Fruit fly (Drosophila melanogaster) whole organism, embryonic: Measurements from ENCODE around the gene Tengl1.

ENCODE experiments used
- Adf1 ChIP-seq: fragments of 200-800 bp; sonication (Bioruptor generic); IDR thresholded peaks from 2 replicates; pipeline ENCODE4 v1.3.6; 2022; ENCODE audit warnings: missing biosample characterization, missing genetic modification characterization
- B-H2 ChIP-seq: fragments of 200-800 bp; sonication (Bioruptor generic); optimal IDR thresholded peaks from 2 replicates; lab custom pipeline; 2018; ENCODE audit warnings: missing biosample characterization, mild to moderate bottlenecking, missing genetic modification characterization
- CG10979 ChIP-seq: fragments of 200-800 bp; sonication (Bioruptor generic); optimal IDR thresholded peaks from 2 replicates; lab custom pipeline; 2018; ENCODE audit warnings: missing biosample characterization, mild to moderate bottlenecking, missing genetic modification characterization, moderate library complexity
- CG11085 ChIP-seq: fragments of 200-800 bp; sonication (Bioruptor generic); IDR thresholded peaks from 2 replicates; pipeline ENCODE4 v1.3.6; 2022; ENCODE audit warnings: missing biosample characterization, missing genetic modification characterization
- CG12391 ChIP-seq: fragments of 200-800 bp; sonication (Bioruptor generic); optimal IDR thresholded peaks from 3 replicates; lab custom pipeline; 2018; ENCODE audit warnings: missing biosample characterization, mild to moderate bottlenecking, missing genetic modification characterization, moderate library complexity
- CG12659 ChIP-seq: fragments of 200-800 bp; sonication (Bioruptor generic); optimal IDR thresholded peaks from 3 replicates; lab custom pipeline; 2017; ENCODE audit warnings: mild to moderate bottlenecking, missing biosample characterization, missing genetic modification reagents, missing genetic modification characterization
- CG13123 ChIP-seq: fragments of 200-800 bp; sonication (Bioruptor generic); optimal IDR thresholded peaks from 2 replicates; lab custom pipeline; 2016; ENCODE audit warnings: missing biosample characterization, missing genetic modification characterization
- CG13775 ChIP-seq: fragments of 200-800 bp; sonication (Bioruptor generic); optimal IDR thresholded peaks from 3 replicates; lab custom pipeline; 2017; ENCODE audit warnings: missing biosample characterization, mild to moderate bottlenecking, missing genetic modification characterization
- CG14667 ChIP-seq: fragments of 200-800 bp; sonication (Bioruptor generic); IDR thresholded peaks from 2 replicates; pipeline ENCODE4 v1.3.6; 2022; ENCODE audit warnings: missing biosample characterization, missing genetic modification characterization
- CG14860 ChIP-seq: fragments of 200-800 bp; sonication (Bioruptor generic); IDR thresholded peaks from 3 replicates; pipeline ENCODE4 v1.3.6; 2022; ENCODE audit warnings: missing biosample characterization, missing genetic modification characterization; ENCODE audit not compliant: partially characterized antibody
- CG1529 ChIP-seq: fragments of 200-800 bp; sonication (Bioruptor generic); optimal IDR thresholded peaks from 3 replicates; lab custom pipeline; 2018; ENCODE audit warnings: missing biosample characterization, missing genetic modification characterization
- CG16815 ChIP-seq: fragments of 200-800 bp; sonication (Bioruptor generic); optimal IDR thresholded peaks from 3 replicates; lab custom pipeline; 2017; ENCODE audit warnings: missing biosample characterization, mild to moderate bottlenecking, missing genetic modification characterization
- CG17568 ChIP-seq: fragments of 200-800 bp; sonication (Bioruptor generic); optimal IDR thresholded peaks from 2 replicates; lab custom pipeline; 2018; ENCODE audit warnings: missing biosample characterization, mild to moderate bottlenecking, missing genetic modification characterization, moderate library complexity
- CG34422 ChIP-seq: fragments of 200-800 bp; sonication (Bioruptor generic); IDR thresholded peaks from 3 replicates; pipeline ENCODE4 v1.3.6; 2022; ENCODE audit warnings: missing biosample characterization, missing genetic modification characterization
- CG3838 ChIP-seq: fragments of 200-800 bp; sonication (Bioruptor generic); optimal IDR thresholded peaks from 3 replicates; lab custom pipeline; 2016; ENCODE audit warnings: missing biosample characterization, missing genetic modification characterization
- CG4360 ChIP-seq: fragments of 200-800 bp; sonication (Bioruptor generic); IDR thresholded peaks from 2 replicates; pipeline ENCODE4 v1.3.6; 2022; ENCODE audit warnings: missing biosample characterization, missing genetic modification characterization
- CG4424 ChIP-seq: fragments of 200-800 bp; sonication (Bioruptor generic); optimal IDR thresholded peaks from 3 replicates; lab custom pipeline; 2016; ENCODE audit warnings: missing biosample characterization, missing genetic modification characterization
- CG4707 ChIP-seq: fragments of 200-800 bp; sonication (Bioruptor generic); optimal IDR thresholded peaks from 2 replicates; lab custom pipeline; 2018; ENCODE audit warnings: missing biosample characterization, mild to moderate bottlenecking, missing genetic modification characterization, moderate library complexity
- CG4820 ChIP-seq: fragments of 200-800 bp; sonication (Bioruptor generic); optimal IDR thresholded peaks from 3 replicates; lab custom pipeline; 2016; ENCODE audit warnings: missing biosample characterization, missing genetic modification characterization
- CG6654 ChIP-seq: fragments of 200-800 bp; sonication (Bioruptor generic); optimal IDR thresholded peaks from 2 replicates; lab custom pipeline; 2017; ENCODE audit warnings: missing biosample characterization, mild to moderate bottlenecking, missing genetic modification characterization
- CG6813 ChIP-seq: fragments of 200-800 bp; sonication (Bioruptor generic); optimal IDR thresholded peaks from 2 replicates; lab custom pipeline; 2017; ENCODE audit warnings: missing biosample characterization, missing genetic modification characterization, mild to moderate bottlenecking, moderate library complexity, missing genetic modification reagents
- CG7963 ChIP-seq: fragments of 200-800 bp; sonication (Bioruptor generic); IDR thresholded peaks from 3 replicates; pipeline ENCODE4 v1.3.6; 2022; ENCODE audit warnings: missing biosample characterization, missing genetic modification characterization; ENCODE audit not compliant: partially characterized antibody
- CG8765 ChIP-seq: fragments of 200-800 bp; sonication (Bioruptor generic); IDR thresholded peaks from 2 replicates; pipeline ENCODE4 v1.3.6; 2022; ENCODE audit warnings: missing biosample characterization, missing genetic modification characterization
- Camta ChIP-seq: fragments of 200-800 bp; sonication (Bioruptor generic); optimal IDR thresholded peaks from 2 replicates; lab custom pipeline; 2016; ENCODE audit warnings: missing biosample characterization, missing genetic modification characterization
- D19B ChIP-seq: fragments of 200-800 bp; sonication (Bioruptor generic); optimal IDR thresholded peaks from 2 replicates; lab custom pipeline; 2017; ENCODE audit warnings: missing biosample characterization, mild to moderate bottlenecking, missing genetic modification characterization
- Fer3 ChIP-seq: fragments of 200-800 bp; sonication (Bioruptor generic); optimal IDR thresholded peaks from 2 replicates; lab custom pipeline; 2018; ENCODE audit warnings: missing biosample characterization, mild to moderate bottlenecking, missing genetic modification characterization, moderate library complexity
- Mes4 ChIP-seq: fragments of 200-800 bp; sonication (Bioruptor generic); optimal IDR thresholded peaks from 2 replicates; lab custom pipeline; 2016; ENCODE audit warnings: missing biosample characterization, missing genetic modification characterization
- Rx ChIP-seq: fragments of 200-800 bp; sonication (Bioruptor generic); IDR thresholded peaks from 2 replicates; pipeline ENCODE4 v1.3.6; 2022; ENCODE audit warnings: missing biosample characterization, missing genetic modification characterization
- Sry-β ChIP-seq: fragments of 200-800 bp; sonication (Bioruptor generic); optimal IDR thresholded peaks from 2 replicates; lab custom pipeline; 2018; ENCODE audit warnings: missing biosample characterization, mild to moderate bottlenecking, missing genetic modification characterization, moderate library complexity
- Ssrp ChIP-seq: fragments of 200-800 bp; sonication (Bioruptor generic); optimal IDR thresholded peaks from 2 replicates; lab custom pipeline; 2018; ENCODE audit warnings: missing biosample characterization, mild to moderate bottlenecking, missing genetic modification characterization, moderate library complexity
- Xbp1 ChIP-seq: fragments of 200-800 bp; sonication (Bioruptor generic); optimal IDR thresholded peaks from 3 replicates; lab custom pipeline; 2016; ENCODE audit warnings: missing biosample characterization, mild to moderate bottlenecking, missing genetic modification characterization
- bsh ChIP-seq, 2 experiments: fragments of 200-800 bp; sonication (Bioruptor generic); optimal IDR thresholded peaks; 2 replicates each; lab custom pipeline; 2017 to 2018; ENCODE audit warnings: mild to moderate bottlenecking in 2 of 2, missing biosample characterization in 2 of 2, missing genetic modification characterization in 2 of 2, moderate library complexity in 1 of 2
- cas ChIP-seq: fragments of 200-800 bp; sonication (Bioruptor generic); IDR thresholded peaks from 2 replicates; pipeline ENCODE4 v1.3.6; 2022; ENCODE audit warnings: missing biosample characterization, missing genetic modification characterization
- crol ChIP-seq: fragments of 200-800 bp; sonication (Bioruptor generic); IDR thresholded peaks from 2 replicates; pipeline ENCODE4 v1.3.6; 2022; ENCODE audit warnings: missing biosample characterization, missing genetic modification characterization
- crp ChIP-seq, 2 experiments: fragments of 200-800 bp; sonication (Bioruptor generic); optimal IDR thresholded peaks; 2 replicates in 1 of 2; 3 replicates in 1 of 2; lab custom pipeline; 2017; ENCODE audit warnings: missing biosample characterization in 2 of 2, missing genetic modification characterization in 2 of 2, mild to moderate bottlenecking in 1 of 2, moderate library complexity in 1 of 2
- esg ChIP-seq: fragments of 200-800 bp; sonication (Bioruptor generic); conservative IDR thresholded peaks from 2 replicates; pipeline ENCODE4 v1.3.6; 2022; ENCODE audit warnings: missing biosample characterization, missing genetic modification characterization
- eyg ChIP-seq: fragments of 200-800 bp; sonication (Bioruptor generic); optimal IDR thresholded peaks from 3 replicates; lab custom pipeline; 2016; ENCODE audit warnings: missing biosample characterization, missing genetic modification characterization
- fd64A ChIP-seq: fragments of 200-800 bp; sonication (Bioruptor generic); optimal IDR thresholded peaks from 3 replicates; lab custom pipeline; 2018; ENCODE audit warnings: missing biosample characterization, mild to moderate bottlenecking, missing genetic modification characterization
- fru ChIP-seq: fragments of >200 bp; optimal IDR thresholded peaks from 2 replicates; lab custom pipeline; 2017
- gce ChIP-seq: fragments of 200-800 bp; sonication (Bioruptor generic); IDR thresholded peaks from 3 replicates; pipeline ENCODE4 v1.3.6; 2022; ENCODE audit warnings: missing biosample characterization, missing genetic modification characterization
- hbn ChIP-seq: fragments of 200-800 bp; sonication (Bioruptor generic); IDR thresholded peaks from 2 replicates; pipeline ENCODE4 v1.3.6; 2022; ENCODE audit warnings: missing biosample characterization, missing genetic modification characterization; ENCODE audit not compliant: partially characterized antibody
- nom ChIP-seq: fragments of 200-800 bp; sonication (Bioruptor generic); optimal IDR thresholded peaks from 2 replicates; lab custom pipeline; 2017; ENCODE audit warnings: missing biosample characterization, missing genetic modification characterization, mild to moderate bottlenecking, moderate library complexity, missing genetic modification reagents
- schlank ChIP-seq: fragments of 200-800 bp; sonication (Bioruptor generic); optimal IDR thresholded peaks from 2 replicates; lab custom pipeline; 2018; ENCODE audit warnings: missing biosample characterization, mild to moderate bottlenecking, missing genetic modification characterization
- slou ChIP-seq: fragments of 200-800 bp; sonication (Bioruptor generic); optimal IDR thresholded peaks from 3 replicates; lab custom pipeline; 2016; ENCODE audit warnings: missing biosample characterization, missing genetic modification characterization
- so ChIP-seq: fragments of 200-800 bp; sonication (Bioruptor generic); IDR thresholded peaks from 3 replicates; pipeline ENCODE4 v1.3.6; 2022; ENCODE audit warnings: missing biosample characterization, missing genetic modification characterization
- trem ChIP-seq: fragments of 200-800 bp; optimal IDR thresholded peaks from 3 replicates; lab custom pipeline; 2019; ENCODE audit warnings: missing biosample characterization, mild to moderate bottlenecking, missing genetic modification characterization, moderate library complexity
- ttk ChIP-seq: fragments of 200-800 bp; sonication (Bioruptor generic); IDR thresholded peaks from 2 replicates; pipeline ENCODE4 v2.1.2; 2022; ENCODE audit warnings: missing biosample characterization, missing genetic modification characterization
- unpg ChIP-seq: fragments of 200-800 bp; sonication (Bioruptor generic); optimal IDR thresholded peaks from 3 replicates; lab custom pipeline; 2018; ENCODE audit warnings: missing biosample characterization, mild to moderate bottlenecking, missing genetic modification characterization, moderate library complexity

Gene Tengl1

dm6 chr2L:2226259-2227121 is 13.9 kb downstream of the Tengl1 start, which contains the start of the genes CG15387 and sau (continued):
- TF ChIP-seq CG6654 (GFP tag; lab: Kevin White, UChicago) (peak; percentile 57), CG4424 (GFP tag; lab: Kevin White, UChicago) (peak; percentile 90), trem (peak; percentile 91), Sry-β (GFP tag; lab: Kevin White, UChicago) (peak; percentile 50), CG17568 (peak; percentile 76), CG6813 (peak; percentile 58), Mes4 (peak; percentile 85), ttk (GFP tag; lab: Robert Waterston, UW) (peak; percentile 80), esg (GFP tag; lab: Robert Waterston, UW) (peak; percentile 71), crol (no peak), B-H2 (GFP tag; lab: Kevin White, UChicago) (peak; percentile 94), CG1529 (GFP tag; lab: Kevin White, UChicago) (peak; percentile 65), crp (GFP tag; optimal IDR thresholded peaks at IDR 0.05; lab: Kevin White, UChicago) (peak in 1 of 2 experiments; percentile 59), fru (no peak), CG4360 (GFP tag; lab: Robert Waterston, UW) (peak; percentile 38), CG10979 (tag; lab: Kevin White, UChicago) (peak; percentile 77), CG12659 (GFP tag; lab: Kevin White, UChicago) (peak; percentile 90), slou (GFP tag; lab: Kevin White, UChicago) (peak; percentile 88), unpg (peak; percentile 85), Camta (GFP tag; lab: Kevin White, UChicago) (peak; percentile 90), CG12391 (tag; lab: Kevin White, UChicago) (peak; percentile 95), CG4707 (GFP tag; lab: Kevin White, UChicago) (peak; percentile 52), Rx (GFP tag; lab: Robert Waterston, UW) (peak; percentile 66), nom (GFP tag; lab: Kevin White, UChicago) (peak; percentile 38), eyg (GFP tag; lab: Kevin White, UChicago) (peak; percentile 82), CG14667 (GFP tag; lab: Robert Waterston, UW) (peak; percentile 65), hbn (peak; percentile 93), bsh (GFP tag; optimal IDR thresholded peaks at IDR 0.05; lab: Kevin White, UChicago) (peak; percentile 36 to 87), so (GFP tag; lab: Robert Waterston, UW) (peak; percentile 82), CG4820 (GFP tag; lab: Kevin White, UChicago) (peak; percentile 79), Adf1 (peak; percentile 52), CG14860 (GFP tag; lab: Robert Waterston, UW) (peak; percentile 89), CG7963 (peak; percentile 77; the same call in 2 of the 3 replicates), CG11085 (peak; percentile 76), CG3838 (peak; percentile 74), schlank (tag; lab: Kevin White, UChicago) (peak; percentile 72), gce (GFP tag; lab: Robert Waterston, UW) (peak; percentile 48; the same call in 1 of the 3 replicates), Ssrp (peak; percentile 81), CG16815 (GFP tag; lab: Kevin White, UChicago) (peak; percentile 70), cas (GFP tag; lab: Robert Waterston, UW) (peak; percentile 78; the same call in 1 of the 2 replicates), fd64A (GFP tag; lab: Kevin White, UChicago) (peak; percentile 32), CG8765 (GFP tag; lab: Robert Waterston, UW) (peak; percentile 67), CG13775 (GFP tag; lab: Kevin White, UChicago) (peak; percentile 93), Fer3 (tag; lab: Kevin White, UChicago) (peak; percentile 86), D19B (GFP tag; lab: Kevin White, UChicago) (peak; percentile 56), CG34422 (GFP tag; lab: Robert Waterston, UW) (peak; percentile 83), CG13123 (GFP tag; lab: Kevin White, UChicago) (peak; percentile 85), Xbp1 (GFP tag; lab: Kevin White, UChicago) (peak; percentile 91)
